Worm (Caenorhabditis elegans): ENCODE measurements around the gene F26F4.12.

- TF ChIP-seq dao-5 (tag; optimal IDR thresholded peaks at IDR 0.05) (no peak), him-1 (tag; optimal IDR thresholded peaks at IDR 0.05) (no peak)
Measured at ce11 chrIII:4906365-4906764, 3.5 kb downstream of the F26F4.12 start.
